Worm (Caenorhabditis elegans) whole organism, L4 larva: ENCODE measurements around the gene col-151.
A peak's percentile ranks its signal among the peaks of the same experiment; 100 is the strongest.

Experiments
- F10B5.3 ChIP-seq: sonication (generic microtip); optimal IDR thresholded peaks from 2 replicates; lab custom pipeline; 2016; ENCODE audit warnings: mild to moderate bottlenecking, missing genetic modification characterization, missing compliant biosample characterization
- F49E8.2 ChIP-seq: sonication (generic microtip); optimal IDR thresholded peaks from 2 replicates; lab custom pipeline; 2016; ENCODE audit warnings: missing compliant biosample characterization, mild to moderate bottlenecking, missing genetic modification characterization, borderline replicate concordance
- T20F7.1 ChIP-seq: fragments of 200-800 bp; sonication (Bioruptor generic); optimal IDR thresholded peaks from 2 replicates; lab custom pipeline; 2018; ENCODE audit warnings: mild to moderate bottlenecking, missing genetic modification characterization, missing compliant biosample characterization
- Y75B8A.6 ChIP-seq: fragments of 200-800 bp; sonication (Bioruptor generic); IDR thresholded peaks from 2 replicates; pipeline ENCODE4 v1.3.6; 2022; ENCODE audit warnings: missing genetic modification reagents, missing genetic modification characterization, missing compliant biosample characterization
- ZK337.2 ChIP-seq: fragments of 200-800 bp; sonication (Bioruptor generic); IDR thresholded peaks from 2 replicates; pipeline ENCODE4 v1.3.6; 2022; ENCODE audit warnings: missing genetic modification reagents, missing genetic modification characterization, missing compliant biosample characterization
- ZK546.5 ChIP-seq, 2 experiments: sonication (generic microtip); optimal IDR thresholded peaks; 2 replicates each; lab custom pipeline; 2017; ENCODE audit warnings: missing biosample characterization in 2 of 2, missing genetic modification characterization in 2 of 2
- aha-1 ChIP-seq: fragments of 150-350 bp; peaks from one replicate; lab custom pipeline; 2014; ENCODE audit warnings: missing biosample characterization, missing genetic modification characterization
- ama-1 ChIP-seq: fragments of 150-350 bp; optimal IDR thresholded peaks from 2 replicates; lab custom pipeline; 2014; ENCODE audit warnings: inconsistent platforms, mixed read lengths
- arid-1 ChIP-seq: fragments of 200-800 bp; sonication (Bioruptor generic); conservative IDR thresholded peaks from 2 replicates; pipeline ENCODE4 v1.3.6; 2022; ENCODE audit warnings: missing genetic modification reagents, missing genetic modification characterization, missing compliant biosample characterization
- attf-4 ChIP-seq: sonication (generic microtip); optimal IDR thresholded peaks from 3 replicates; lab custom pipeline; 2017; ENCODE audit warnings: missing biosample characterization, missing genetic modification characterization
- ceh-20 ChIP-seq: fragments of 200-800 bp; sonication (Bioruptor generic); IDR thresholded peaks from 2 replicates; pipeline ENCODE4 v1.3.6; 2022; ENCODE audit warnings: missing genetic modification reagents, missing genetic modification characterization, missing compliant biosample characterization
- cey-2 ChIP-seq: sonication (generic microtip); optimal IDR thresholded peaks from 3 replicates; lab custom pipeline; 2017; ENCODE audit warnings: missing genetic modification characterization, mild to moderate bottlenecking, missing compliant biosample characterization, antibody characterized with exemption, borderline replicate concordance; ENCODE audit not compliant: insufficient read depth
- ctbp-1 ChIP-seq: fragments of 200-800 bp; sonication (Bioruptor generic); IDR thresholded peaks from 2 replicates; pipeline ENCODE4 v1.3.6; 2022; ENCODE audit warnings: missing genetic modification reagents, missing genetic modification characterization, missing compliant biosample characterization
- daf-12 ChIP-seq: fragments of 150-350 bp; optimal IDR thresholded peaks from 2 replicates; lab custom pipeline; 2014; ENCODE audit warnings: missing biosample characterization, missing genetic modification reagents, missing genetic modification characterization
- daf-19 ChIP-seq: fragments of 200-800 bp; sonication (Bioruptor generic); conservative IDR thresholded peaks from 2 replicates; pipeline ENCODE4 v1.3.6; 2022; ENCODE audit warnings: missing genetic modification characterization, missing compliant biosample characterization
- dpl-1 ChIP-seq: fragments of 150-350 bp; optimal IDR thresholded peaks from 2 replicates; lab custom pipeline; 2014; ENCODE audit warnings: missing biosample characterization, missing genetic modification reagents, missing genetic modification characterization
- duxl-1 ChIP-seq: sonication (generic microtip); optimal IDR thresholded peaks from 2 replicates; lab custom pipeline; 2016; ENCODE audit warnings: mild to moderate bottlenecking, missing genetic modification characterization, moderate library complexity, missing compliant biosample characterization; ENCODE audit not compliant: poor library complexity
- egl-43 ChIP-seq: fragments of 200-800 bp; sonication (Bioruptor generic); IDR thresholded peaks from 2 replicates; pipeline ENCODE4 v1.3.6; 2022; ENCODE audit warnings: missing genetic modification reagents, missing genetic modification characterization, missing compliant biosample characterization
- fkh-10 ChIP-seq: fragments of 150-350 bp; optimal IDR thresholded peaks from 2 replicates; lab custom pipeline; 2014; ENCODE audit warnings: missing biosample characterization, missing genetic modification reagents, missing genetic modification characterization
- fos-1 ChIP-seq: fragments of 150-350 bp; optimal IDR thresholded peaks from 2 replicates; lab custom pipeline; 2014; ENCODE audit warnings: missing biosample characterization, missing genetic modification characterization
- hmg-1.1 ChIP-seq: fragments of 200-800 bp; sonication (Bioruptor generic); IDR thresholded peaks from 2 replicates; pipeline ENCODE4 v1.3.6; 2022; ENCODE audit warnings: missing genetic modification reagents, missing genetic modification characterization, missing compliant biosample characterization
- lin-38 ChIP-seq: fragments of 200-800 bp; sonication (Bioruptor generic); IDR thresholded peaks from 2 replicates; pipeline ENCODE4 v1.3.6; 2022; ENCODE audit warnings: missing genetic modification reagents, missing genetic modification characterization, missing compliant biosample characterization
- lir-3 ChIP-seq: sonication (generic microtip); optimal IDR thresholded peaks from 2 replicates; lab custom pipeline; 2016; ENCODE audit warnings: mild to moderate bottlenecking, missing genetic modification characterization, missing compliant biosample characterization
- madf-5 ChIP-seq, 2 experiments: fragments of 200-800 bp; sonication (Bioruptor generic); IDR thresholded peaks; 2 replicates each; pipeline ENCODE4 v1.3.6; 2022; ENCODE audit warnings: missing compliant biosample characterization in 2 of 2, missing genetic modification characterization in 2 of 2
- madf-9 ChIP-seq: fragments of 200-800 bp; sonication (Bioruptor generic); conservative IDR thresholded peaks from 2 replicates; pipeline ENCODE4 v1.3.6; 2022; ENCODE audit warnings: missing genetic modification reagents, missing genetic modification characterization, missing compliant biosample characterization
- mdl-1 ChIP-seq, 2 experiments: fragments of 150-350 bp in 1 of 2; sonication (generic microtip) in 1 of 2; optimal IDR thresholded peaks; 2 replicates each; lab custom pipeline; 2014 to 2017; ENCODE audit warnings: missing biosample characterization in 2 of 2, missing genetic modification characterization in 2 of 2
- mdt-29 ChIP-seq: fragments of 200-800 bp; sonication (Bioruptor generic); IDR thresholded peaks from 2 replicates; pipeline ENCODE4 v1.3.6; 2022; ENCODE audit warnings: missing genetic modification reagents, missing genetic modification characterization, missing compliant biosample characterization
- nhr-237 ChIP-seq: sonication (generic microtip); optimal IDR thresholded peaks from 2 replicates; lab custom pipeline; 2017; ENCODE audit warnings: missing biosample characterization, missing genetic modification characterization
- nhr-28 ChIP-seq: fragments of 150-350 bp; optimal IDR thresholded peaks from 2 replicates; lab custom pipeline; 2014; ENCODE audit warnings: missing biosample characterization, missing genetic modification characterization
- nhr-48 ChIP-seq: sonication (generic microtip); optimal IDR thresholded peaks from 2 replicates; lab custom pipeline; 2016; ENCODE audit warnings: mild to moderate bottlenecking, missing genetic modification characterization, missing compliant biosample characterization
- nhr-76 ChIP-seq: fragments of 150-350 bp; optimal IDR thresholded peaks from 2 replicates; lab custom pipeline; 2014; ENCODE audit warnings: missing biosample characterization, missing genetic modification characterization
- pha-4 ChIP-seq, 2 experiments: fragments of 150-350 bp in 1 of 2; fragments of 200-800 bp in 1 of 2; sonication (Bioruptor generic) in 1 of 2; IDR thresholded peaks in 1 of 2; optimal IDR thresholded peaks in 1 of 2; 2 replicates each; pipeline versions ENCODE4 v1.3.6 to Lab custom; 2014 to 2022; ENCODE audit warnings: missing genetic modification characterization in 2 of 2, missing genetic modification reagents in 2 of 2, missing biosample characterization in 1 of 2, missing compliant biosample characterization in 1 of 2
- sdz-12 ChIP-seq: fragments of 200-800 bp; sonication (Bioruptor generic); optimal IDR thresholded peaks from 2 replicates; lab custom pipeline; 2018; ENCODE audit warnings: mild to moderate bottlenecking, missing genetic modification characterization, missing compliant biosample characterization
- set-16 ChIP-seq: fragments of 200-800 bp; sonication (Bioruptor generic); IDR thresholded peaks from 2 replicates; pipeline ENCODE4 v1.3.6; 2022; ENCODE audit warnings: missing genetic modification reagents, missing genetic modification characterization, missing compliant biosample characterization
- tag-97 ChIP-seq: fragments of 200-800 bp; sonication (Bioruptor generic); IDR thresholded peaks from 2 replicates; pipeline ENCODE4 v1.3.6; 2022; ENCODE audit warnings: missing genetic modification characterization, missing compliant biosample characterization
- tra-1 ChIP-seq: fragments of 200-800 bp; sonication (Bioruptor generic); IDR thresholded peaks from 2 replicates; pipeline ENCODE4 v1.3.6; 2022; ENCODE audit warnings: missing genetic modification reagents, missing genetic modification characterization, missing compliant biosample characterization
- unc-130 ChIP-seq: sonication (generic microtip); optimal IDR thresholded peaks from 2 replicates; lab custom pipeline; 2016; ENCODE audit warnings: missing genetic modification reagents, missing genetic modification characterization, missing compliant biosample characterization
- unc-62 ChIP-seq, 3 experiments: fragments of 150-350 bp in 1 of 3; sonication (generic microtip); optimal IDR thresholded peaks in 2 of 3; peaks in 1 of 3; 1 replicate in 1 of 3; 2 replicates in 2 of 3; lab custom pipeline; 2014 to 2017; ENCODE audit warnings: missing biosample characterization in 3 of 3, missing genetic modification characterization in 3 of 3, missing genetic modification reagents in 3 of 3, missing genotype in 1 of 3
- zfp-3 ChIP-seq: fragments of 200-800 bp; sonication (Bioruptor generic); conservative IDR thresholded peaks from 2 replicates; pipeline ENCODE4 v1.3.6; 2022; ENCODE audit warnings: missing genetic modification reagents, missing genetic modification characterization, missing compliant biosample characterization
- zip-11 ChIP-seq: fragments of 200-800 bp; sonication (Bioruptor generic); IDR thresholded peaks from 2 replicates; pipeline ENCODE4 v1.3.6; 2022; ENCODE audit warnings: missing genetic modification characterization, missing compliant biosample characterization
- zip-2 ChIP-seq: fragments of 150-350 bp; optimal IDR thresholded peaks from 2 replicates; lab custom pipeline; 2014; ENCODE audit warnings: missing biosample characterization, missing genetic modification characterization

The col-151 gene

DNA sequence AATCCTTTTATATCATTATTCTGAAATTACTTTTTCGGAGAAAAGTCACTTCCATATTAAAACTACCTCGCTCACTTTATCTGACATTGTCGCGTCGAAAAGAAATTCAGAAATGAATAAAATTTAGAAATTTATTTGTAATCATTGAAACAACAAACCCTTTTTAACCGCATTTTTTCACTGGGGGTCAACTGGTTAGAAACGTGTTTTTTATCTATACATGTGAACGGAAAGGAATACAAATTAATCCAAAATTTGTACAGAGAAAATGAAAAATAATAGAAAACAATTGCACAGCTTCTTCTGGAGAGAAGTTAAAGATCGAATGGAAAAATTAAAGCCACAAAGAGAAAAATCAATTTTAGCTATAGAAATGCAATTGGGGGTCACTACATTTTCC lies 33.6 kb upstream of the col-151 start, which contains the start of gene tag-314:
Gene tag-314 (minus strand): TSS at position 101 of the 400 bp plus-strand sequence.
- TF ChIP-seq F10B5.3 (tag; lab: Kevin White, UChicago) (no peak), arid-1 (GFP tag; lab: Robert Waterston, UW) (no peak), ZK546.5 (tag; optimal IDR thresholded peaks at IDR 0.05; lab: Kevin White, UChicago) (no peak), ceh-20 (no peak), daf-12 (tag; lab: Kevin White, UChicago) (no peak), tag-97 (GFP tag; lab: Robert Waterston, UW) (no peak), sdz-12 (GFP tag; lab: Kevin White, UChicago) (no peak), Y75B8A.6 (no peak), madf-5 (GFP tag; IDR thresholded peaks at IDR 0.05; lab: Robert Waterston, UW) (no peak), mdt-29 (no peak), duxl-1 (no peak), ZK337.2 (GFP tag; lab: Robert Waterston, UW) (no peak), ama-1 (lab: Kevin White, UChicago) (no peak)
- TF ChIP-seq, all 104 proteins: peak for 0

DNA sequence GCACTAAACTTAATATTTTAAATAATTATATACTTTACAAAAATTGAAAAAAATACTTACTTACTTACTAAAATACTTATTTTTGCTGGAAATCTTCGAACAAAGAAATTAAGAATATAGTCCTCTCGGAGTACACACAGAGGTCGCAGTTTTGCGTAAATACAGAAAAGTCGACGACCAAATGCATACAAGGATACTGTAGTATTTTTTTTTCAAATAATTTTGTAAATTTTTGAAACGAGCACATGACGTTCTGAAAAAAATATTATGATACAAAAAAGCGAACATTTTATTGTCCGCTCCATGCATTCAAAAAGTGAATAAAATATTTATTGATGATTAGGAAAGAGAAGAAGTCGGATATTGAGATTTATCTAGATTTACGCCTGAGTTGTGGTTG lies 31.2 kb upstream of the col-151 start, which contains the start of gene apc-10:
Gene apc-10 (minus strand): TSS at position 101 of the 400 bp plus-strand sequence.
- TF ChIP-seq F49E8.2 (tag; lab: Kevin White, UChicago) (no peak), sdz-12 (GFP tag; lab: Kevin White, UChicago) (no peak), ama-1 (lab: Kevin White, UChicago) (no peak), madf-9 (GFP tag; lab: Robert Waterston, UW) (no peak), aha-1 (tag; lab: Kevin White, UChicago) (no peak), pha-4 (GFP tag; IDR thresholded peaks at IDR 0.05; lab: Robert Waterston, UW) (no peak), pha-4 (tag; optimal IDR thresholded peaks at IDR 0.05; lab: Kevin White, UChicago) (no peak), nhr-76 (tag; lab: Kevin White, UChicago) (no peak)

DNA sequence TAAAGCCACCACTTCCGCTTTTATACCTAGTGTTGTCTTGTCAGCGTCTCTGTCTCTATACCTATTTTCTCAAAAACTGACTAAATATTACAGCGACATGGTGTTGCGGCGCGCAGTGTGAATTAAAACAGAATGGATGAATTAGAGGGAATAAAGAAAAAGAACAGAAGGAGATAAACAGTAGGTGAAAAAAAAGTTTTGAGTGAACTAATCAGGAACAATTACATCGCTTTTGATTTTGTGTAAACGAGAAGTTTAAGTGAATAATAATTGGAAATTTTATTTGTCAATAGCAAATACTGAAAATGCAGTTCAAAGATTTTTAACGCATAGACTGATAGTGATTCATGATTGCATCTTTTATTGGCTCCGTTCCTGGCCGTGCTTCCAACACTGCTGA lies 30.1 kb upstream of the col-151 start, which contains the start of gene col-12:
Gene col-12 (minus strand): TSS at position 101 of the 400 bp plus-strand sequence.
- TF ChIP-seq nhr-237 (tag; lab: Kevin White, UChicago) (no peak), attf-4 (no peak), zip-2 (tag; lab: Kevin White, UChicago) (no peak)

DNA sequence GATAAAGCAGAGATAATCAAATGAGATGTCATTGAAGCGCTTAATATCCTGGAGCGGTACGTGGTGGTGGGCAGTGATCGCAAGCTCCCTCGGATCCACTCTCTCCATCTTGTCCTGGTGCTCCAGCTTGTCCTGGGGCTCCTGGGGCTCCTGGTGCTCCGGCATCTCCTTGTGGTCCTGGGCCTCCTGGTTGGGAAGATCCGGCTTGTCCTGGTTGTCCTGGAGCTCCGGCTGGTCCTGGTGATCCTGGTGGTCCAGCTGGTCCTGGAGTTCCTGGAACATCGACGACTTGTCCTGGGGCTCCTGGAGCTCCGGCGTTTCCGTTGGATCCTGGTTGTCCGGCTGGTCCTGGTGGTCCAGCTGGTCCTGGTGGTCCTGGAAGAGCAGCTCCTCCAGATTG lies 28.9 kb upstream of the col-151 start:
- peak; percentile 48; the same call in 1 of the 2 replicates for TF ChIP-seq ceh-20
- TF ChIP-seq madf-5 (GFP tag; IDR thresholded peaks at IDR 0.05; lab: Robert Waterston, UW), result 0 out of 4 replicates have a peak, but pooled peaks of 1 of the 2 experiments have one; percentile 51
- TF ChIP-seq ctbp-1 (GFP tag; lab: Robert Waterston, UW), result peak; percentile 49
- peak; percentile 97 for TF ChIP-seq set-16

DNA sequence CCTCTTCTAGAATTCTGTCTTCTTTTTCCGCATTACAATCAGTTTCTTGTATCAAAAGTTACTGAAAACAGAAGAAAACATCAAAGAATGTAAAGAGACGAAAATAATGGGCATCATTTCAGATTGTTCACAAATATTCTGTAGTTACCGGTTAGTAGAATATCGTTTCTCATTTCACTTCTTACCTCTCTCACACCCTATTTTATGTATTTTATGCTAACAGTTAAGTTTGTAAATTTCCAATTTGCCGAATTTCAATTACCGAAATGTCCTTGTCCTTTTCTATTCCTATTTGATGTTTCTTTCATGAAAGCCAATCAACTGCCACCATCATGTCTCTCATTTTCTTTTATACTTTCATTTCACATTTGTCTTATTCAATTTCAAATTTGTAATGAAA lies 28.5 kb upstream of the col-151 start:
- TF ChIP-seq arid-1 (GFP tag; lab: Robert Waterston, UW) (no peak), T20F7.1 (GFP tag; lab: Kevin White, UChicago) (peak; percentile 6), hmg-1.1 (GFP tag; lab: Robert Waterston, UW) (no peak), nhr-48 (no peak), mdl-1 (tag; optimal IDR thresholded peaks at IDR 0.05; lab: Kevin White, UChicago) (no peak), lir-3 (no peak), dpl-1 (GFP tag; lab: Kevin White, UChicago) (no peak), F49E8.2 (tag; lab: Kevin White, UChicago) (no peak), tra-1 (no peak), cey-2 (tag; lab: Kevin White, UChicago) (peak; percentile 4), zfp-3 (GFP tag; lab: Robert Waterston, UW) (no peak), ceh-20 (no peak), mdt-29 (no peak), lin-38 (GFP tag; lab: Robert Waterston, UW) (no peak), unc-130 (GFP tag; lab: Kevin White, UChicago) (no peak), egl-43 (GFP tag; lab: Robert Waterston, UW) (no peak), zip-11 (no peak), unc-62 (GFP tag; optimal IDR thresholded peaks at IDR 0.05 in 1 of 2; lab: Kevin White, UChicago) (peak in 1 of 2 experiments; percentile 66), unc-62 (tag; optimal IDR thresholded peaks at IDR 0.05; lab: Kevin White, UChicago) (no peak), ama-1 (lab: Kevin White, UChicago) (no peak), nhr-28 (no peak), fos-1 (tag; lab: Kevin White, UChicago) (no peak), madf-9 (GFP tag; lab: Robert Waterston, UW) (no peak), fkh-10 (GFP tag; lab: Kevin White, UChicago) (no peak), daf-12 (tag; lab: Kevin White, UChicago) (no peak), daf-19 (GFP tag; lab: Robert Waterston, UW) (no peak)
